Fruit fly (Drosophila melanogaster): ENCODE data around the gene CG3061.

CG3061 gene

dm6 chr3R:14041647-14042046 is 9.5 kb downstream of the CG3061 start (continued):
- TF ChIP-seq Dip3 (GFP tag; optimal IDR thresholded peaks at IDR 0.05) (no peak), CG1792 (GFP tag; optimal IDR thresholded peaks at IDR 0.05) (no peak), ara (GFP tag; IDR thresholded peaks at IDR 0.05) (no peak), dmrt99B (tag; optimal IDR thresholded peaks at IDR 0.05) (peak; percentile 20), YL-1 (GFP tag; optimal IDR thresholded peaks at IDR 0.05) (no peak), gfzf (GFP tag; optimal IDR thresholded peaks at IDR 0.05) (no peak), ftz-f1 (GFP tag; optimal IDR thresholded peaks at IDR 0.05) (no peak), CG10979 (tag; optimal IDR thresholded peaks at IDR 0.05) (peak; percentile 39), HLH4C (GFP tag; IDR thresholded peaks at IDR 0.05; ENCODE audit: partially characterized antibody) (no peak), abd-A (tag; optimal IDR thresholded peaks at IDR 0.05) (no peak), gt (GFP tag; IDR thresholded peaks at IDR 0.05) (no peak), Dref (GFP tag; IDR thresholded peaks at IDR 0.05) (no peak), chif (GFP tag; optimal IDR thresholded peaks at IDR 0.05) (no peak), corto (GFP tag; optimal IDR thresholded peaks at IDR 0.05) (no peak), pnt (GFP tag; optimal IDR thresholded peaks at IDR 0.05) (no peak), CG17328 (GFP tag; IDR thresholded peaks at IDR 0.05) (no peak), BtbVII (GFP tag; optimal IDR thresholded peaks at IDR 0.05) (peak; percentile 18), Blimp-1 (GFP tag; optimal IDR thresholded peaks at IDR 0.05) (peak; percentile 49), CG6254 (GFP tag; optimal IDR thresholded peaks at IDR 0.05) (peak; percentile 6), pros (GFP tag; optimal IDR thresholded peaks at IDR 0.05) (no peak), CG17361 (GFP tag; IDR thresholded peaks at IDR 0.05) (no peak), onecut (GFP tag; IDR thresholded peaks at IDR 0.05) (no peak), knrl (GFP tag; IDR thresholded peaks at IDR 0.05; ENCODE audit: partially characterized antibody) (no peak), HHEX (GFP tag; optimal IDR thresholded peaks at IDR 0.05) (no peak), CG7556 (GFP tag; optimal IDR thresholded peaks at IDR 0.05) (no peak), CG3838 (GFP tag; optimal IDR thresholded peaks at IDR 0.05) (no peak), eyg (GFP tag; optimal IDR thresholded peaks at IDR 0.05) (no peak), Hr51 (GFP tag; optimal IDR thresholded peaks at IDR 0.05) (peak in 1 of 2 experiments; percentile 42), CG11456 (GFP tag; IDR thresholded peaks at IDR 0.05) (no peak), CG7372 (GFP tag; IDR thresholded peaks at IDR 0.05) (no peak), Hr3 (GFP tag; optimal IDR thresholded peaks at IDR 0.05) (no peak), Nf-YA (GFP tag; IDR thresholded peaks at IDR 0.05) (no peak), CG18599 (GFP tag; optimal IDR thresholded peaks at IDR 0.05) (peak; percentile 43), HmgD (GFP tag; optimal IDR thresholded peaks at IDR 0.05) (no peak), D19B (GFP tag; optimal IDR thresholded peaks at IDR 0.05) (no peak), pum (GFP tag; optimal IDR thresholded peaks at IDR 0.05) (no peak), Trl (optimal IDR thresholded peaks at IDR 0.05) (no peak), Trl (GFP tag; optimal IDR thresholded peaks at IDR 0.05) (no peak), CG34376 (GFP tag; optimal IDR thresholded peaks at IDR 0.05) (no peak), twi (tag; optimal IDR thresholded peaks at IDR 0.05) (no peak), Poxn (GFP tag; IDR thresholded peaks at IDR 0.05) (no peak), B-H2 (GFP tag; optimal IDR thresholded peaks at IDR 0.05) (no peak), ci (GFP tag; IDR thresholded peaks at IDR 0.05) (no peak), CG34224 (GFP tag; IDR thresholded peaks at IDR 0.05; ENCODE audit: partially characterized antibody) (no peak), al (GFP tag; IDR thresholded peaks at IDR 0.05) (no peak), Chrac-16 (GFP tag; optimal IDR thresholded peaks at IDR 0.05) (no peak), eve (GFP tag; optimal IDR thresholded peaks at IDR 0.05) (no peak), zen2 (GFP tag; IDR thresholded peaks at IDR 0.05; ENCODE audit: partially characterized antibody) (no peak), bsh (GFP tag; optimal IDR thresholded peaks at IDR 0.05) (peak in 1 of 2 experiments; percentile 12), ERR (GFP tag; optimal IDR thresholded peaks at IDR 0.05) (no peak), Fer1 (GFP tag; optimal IDR thresholded peaks at IDR 0.05) (peak; percentile 24), CG11398 (GFP tag; optimal IDR thresholded peaks at IDR 0.05) (no peak)
